4 worm cellular contexts compared by ENCODE assay signal in the genomic region with DNA sequence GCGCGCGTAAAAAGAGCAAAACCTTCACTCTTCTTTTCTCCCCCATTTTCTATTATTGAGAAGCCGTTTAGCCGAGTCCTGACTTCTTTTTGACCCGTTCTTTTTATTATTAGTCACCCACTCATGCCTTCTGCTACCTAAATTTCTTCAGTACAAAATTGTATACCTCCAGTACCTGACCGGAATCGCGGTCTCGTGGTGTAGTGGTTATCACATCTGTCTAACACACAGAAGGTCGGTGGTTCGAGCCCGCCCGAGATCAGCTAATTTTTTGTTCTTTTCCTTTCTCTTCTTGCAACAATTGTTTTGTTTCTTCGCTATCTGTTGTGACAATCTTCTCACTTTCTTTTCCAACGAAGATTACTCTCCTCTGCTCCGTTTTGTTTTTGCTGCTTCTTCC.
TF ChIP-seq lines count a peak whose summit lies in the region.

No protein-coding gene starts in this region.

TF ChIP-seq in whole organism, L2 larva, 48 proteins besides CTCF, POLR2A, EP300 and RAD21:
- TF ChIP-seq blmp-1 (tag; optimal IDR thresholded peaks at IDR 0.05; lab: Kevin White, UChicago; ENCODE audit: insufficient read depth) (no peak), gmeb-1 (tag; optimal IDR thresholded peaks at IDR 0.05; lab: Kevin White, UChicago) (peak; percentile 33), nhr-129 (tag; optimal IDR thresholded peaks at IDR 0.05; lab: Kevin White, UChicago) (peak; percentile 51), mbf-1 (tag; optimal IDR thresholded peaks at IDR 0.05; lab: Kevin White, UChicago) (no peak), F13H6.1 (tag; optimal IDR thresholded peaks at IDR 0.05; lab: Kevin White, UChicago) (peak; percentile 22), lsy-2 (tag; optimal IDR thresholded peaks at IDR 0.05; lab: Kevin White, UChicago) (peak in 1 of 2 experiments; percentile 22), sma-3 (GFP tag; optimal IDR thresholded peaks at IDR 0.05; lab: Kevin White, UChicago) (no peak), zag-1 (tag; optimal IDR thresholded peaks at IDR 0.05; lab: Kevin White, UChicago) (no peak), nhr-11 (tag; optimal IDR thresholded peaks at IDR 0.05; lab: Kevin White, UChicago) (no peak), Y55F3AM.14 (GFP tag; optimal IDR thresholded peaks at IDR 0.05; lab: Kevin White, UChicago) (no peak), sma-9 (GFP tag; optimal IDR thresholded peaks at IDR 0.05; lab: Kevin White, UChicago) (peak; percentile 15), sma-9 (tag; optimal IDR thresholded peaks at IDR 0.05; lab: Kevin White, UChicago) (no peak), alr-1 (tag; optimal IDR thresholded peaks at IDR 0.05; lab: Kevin White, UChicago) (no peak), unc-55 (GFP tag; optimal IDR thresholded peaks at IDR 0.05; lab: Kevin White, UChicago) (peak; percentile 9)

TF ChIP-seq in whole organism, L4 larva, 104 proteins besides CTCF, POLR2A, EP300 and RAD21 (continues in another document):
- TF ChIP-seq Y105C5A.15 (GFP tag; IDR thresholded peaks at IDR 0.05; lab: Robert Waterston, UW) (no peak), mep-1 (tag; optimal IDR thresholded peaks at IDR 0.05; lab: Kevin White, UChicago) (peak; percentile 29), ztf-7 (tag; optimal IDR thresholded peaks at IDR 0.05; lab: Kevin White, UChicago) (no peak), spr-1 (tag; optimal IDR thresholded peaks at IDR 0.05; lab: Kevin White, UChicago) (no peak), nhr-48 (tag; optimal IDR thresholded peaks at IDR 0.05; lab: Kevin White, UChicago) (no peak), lir-3 (tag; optimal IDR thresholded peaks at IDR 0.05; lab: Kevin White, UChicago) (no peak), spr-3 (GFP tag; optimal IDR thresholded peaks at IDR 0.05; lab: Kevin White, UChicago) (no peak), F49E8.2 (tag; optimal IDR thresholded peaks at IDR 0.05; lab: Kevin White, UChicago; ENCODE audit: borderline replicate concordance) (no peak), nhr-41 (GFP tag; IDR thresholded peaks at IDR 0.05; lab: Robert Waterston, UW) (no peak), jun-1 (tag; optimal IDR thresholded peaks at IDR 0.05; lab: Kevin White, UChicago) (no peak), lin-15B (tag; optimal IDR thresholded peaks at IDR 0.05; lab: Kevin White, UChicago) (no peak), snpc-1.2 (GFP tag; IDR thresholded peaks at IDR 0.05; lab: Robert Waterston, UW) (no peak), pqm-1 (tag; optimal IDR thresholded peaks at IDR 0.05; lab: Kevin White, UChicago) (no peak), ama-1 (optimal IDR thresholded peaks at IDR 0.05; lab: Kevin White, UChicago) (no peak), nhr-111 (GFP tag; optimal IDR thresholded peaks at IDR 0.05; lab: Kevin White, UChicago) (peak; percentile 53), tag-97 (GFP tag; IDR thresholded peaks at IDR 0.05; lab: Robert Waterston, UW) (no peak), nhr-6 (tag; optimal IDR thresholded peaks at IDR 0.05; lab: Kevin White, UChicago) (no peak), hlh-30 (tag; optimal IDR thresholded peaks at IDR 0.05; lab: Kevin White, UChicago; ENCODE audit: insufficient read depth) (peak; percentile 45), zag-1 (tag; optimal IDR thresholded peaks at IDR 0.05; lab: Kevin White, UChicago) (no peak), daf-8 (GFP tag; IDR thresholded peaks at IDR 0.05; lab: Robert Waterston, UW) (no peak), mxl-2 (GFP tag; conservative IDR thresholded peaks at IDR 0.05; lab: Robert Waterston, UW) (no peak), F37D6.2 (tag; optimal IDR thresholded peaks at IDR 0.05; lab: Kevin White, UChicago) (no peak), nhr-42 (GFP tag; IDR thresholded peaks at IDR 0.05; lab: Robert Waterston, UW) (no peak), ctbp-1 (GFP tag; IDR thresholded peaks at IDR 0.05; lab: Robert Waterston, UW) (no peak), nhr-102 (tag; optimal IDR thresholded peaks at IDR 0.05; lab: Kevin White, UChicago) (no peak), zfp-2 (tag; optimal IDR thresholded peaks at IDR 0.05; lab: Kevin White, UChicago) (no peak)

TF ChIP-seq in whole organism, late embryonic, 69 proteins besides CTCF, POLR2A, EP300 and RAD21:
- TF ChIP-seq hlh-30 (tag; optimal IDR thresholded peaks at IDR 0.05; lab: Kevin White, UChicago; ENCODE audit: insufficient read depth) (peak; percentile 5), F13H6.1 (tag; optimal IDR thresholded peaks at IDR 0.05; lab: Kevin White, UChicago) (no peak), ceh-2 (tag; optimal IDR thresholded peaks at IDR 0.05; lab: Kevin White, UChicago) (no peak)

TF ChIP-seq in whole organism, mixed stage, embryonic, 35 proteins besides CTCF, POLR2A, EP300 and RAD21:
- peak; percentile 26 for TF ChIP-seq hlh-1 (tag; optimal IDR thresholded peaks at IDR 0.05; lab: Kevin White, UChicago)
- peak; percentile 48 for TF ChIP-seq sptf-1 (tag; optimal IDR thresholded peaks at IDR 0.05; lab: Kevin White, UChicago)
- TF ChIP-seq lin-13 (tag; optimal IDR thresholded peaks at IDR 0.05; lab: Kevin White, UChicago), result no peak
- TF ChIP-seq mls-2 (tag; optimal IDR thresholded peaks at IDR 0.05; lab: Kevin White, UChicago), result no peak
- no peak for TF ChIP-seq lin-32 (GFP tag; optimal IDR thresholded peaks at IDR 0.05; lab: Kevin White, UChicago)
TF ChIP-seq in whole organism, mixed stage, embryonic: peak in this region for 2.
